Worm (Caenorhabditis elegans) whole organism, L4/young adult: ENCODE measurements around the gene lys-10.

Source experiments
- W03F9.2 ChIP-seq: fragments of 150-350 bp; optimal IDR thresholded peaks from 2 replicates; lab custom pipeline; 2014; ENCODE audit warnings: missing biosample characterization, missing genetic modification characterization
- dao-5 ChIP-seq: sonication (generic microtip); optimal IDR thresholded peaks from 2 replicates; lab custom pipeline; 2016; ENCODE audit warnings: missing genotype, missing genetic modification characterization, moderate library complexity, missing compliant biosample characterization
- him-1 ChIP-seq: sonication (generic microtip); optimal IDR thresholded peaks from 2 replicates; lab custom pipeline; 2016; ENCODE audit warnings: missing genotype, missing genetic modification reagents, missing genetic modification characterization, missing compliant biosample characterization

The lys-10 gene

DNA sequence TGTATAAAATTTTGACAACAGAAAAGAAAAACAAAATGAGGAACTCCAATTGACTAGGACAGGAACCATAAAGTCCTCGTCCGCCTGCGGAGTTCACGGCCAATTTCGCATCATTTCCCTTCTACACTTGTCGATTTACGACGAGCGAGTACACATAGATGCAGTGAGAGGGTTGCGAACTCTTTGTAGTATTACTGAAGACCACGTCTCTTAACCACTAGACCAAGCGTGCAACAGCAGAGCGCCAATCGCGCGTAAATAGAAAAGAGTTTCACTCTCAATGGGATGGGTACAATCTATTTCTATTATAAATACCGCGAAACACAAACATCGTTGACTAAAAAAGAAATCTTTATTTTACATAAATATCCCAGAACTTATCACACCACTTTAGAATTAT, 42.8 kb downstream of the lys-10 start:
- TF ChIP-seq him-1 (tag; lab: Kevin White, UChicago): peak; percentile 48
- TF ChIP-seq W03F9.2: peak; percentile 70
- no peak for TF ChIP-seq dao-5 (tag; lab: Kevin White, UChicago)

- TF ChIP-seq dao-5 (tag; lab: Kevin White, UChicago): no peak
- no peak for TF ChIP-seq W03F9.2
- TF ChIP-seq him-1 (tag; lab: Kevin White, UChicago): no peak
Observed at ce11 chrIV:8376923-8377322, 44.3 kb downstream of the lys-10 start.

DNA sequence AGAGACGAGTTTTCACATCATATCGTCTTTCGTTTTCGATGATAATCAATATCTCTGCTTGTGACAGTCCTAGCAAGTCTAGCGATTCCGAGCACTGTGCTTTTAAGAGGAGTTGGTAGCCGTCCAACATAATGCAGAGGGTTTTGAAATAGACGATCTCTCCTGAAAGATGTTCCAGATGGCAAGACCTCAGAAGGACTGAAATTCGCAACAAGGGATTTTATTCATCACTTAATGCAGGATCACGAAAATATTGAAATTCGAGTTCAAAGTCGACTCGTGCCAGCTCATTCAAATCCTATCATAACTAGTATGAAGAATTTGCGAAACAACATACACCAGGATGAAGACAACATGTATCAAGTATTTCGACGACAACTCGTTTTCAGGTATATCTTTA, 44.9 kb downstream of the lys-10 start, which contains the start of gene D2096.7:
Gene D2096.7 (minus strand): TSS at position 130 of the 400 bp plus-strand sequence.
- TF ChIP-seq dao-5 (tag; lab: Kevin White, UChicago) (peak; percentile 26), him-1 (tag; lab: Kevin White, UChicago) (no peak)

ce11 chrIV:8378280-8378679, 45.7 kb downstream of the lys-10 start:
- TF ChIP-seq dao-5 (tag; lab: Kevin White, UChicago): no peak
- no peak for TF ChIP-seq him-1 (tag; lab: Kevin White, UChicago)
- no peak for TF ChIP-seq W03F9.2

ce11 chrIV:8379278-8379677, 46.7 kb downstream of the lys-10 start, which contains the start of gene nap-1:
nap-1 (minus strand) TSS chrIV:8379319.
- TF ChIP-seq him-1 (tag; lab: Kevin White, UChicago) (no peak), W03F9.2 (peak; percentile 89)

- TF ChIP-seq him-1 (tag; lab: Kevin White, UChicago) (no peak), dao-5 (tag; lab: Kevin White, UChicago) (no peak), W03F9.2 (no peak)
Observed at ce11 chrIV:8379683-8380082, 47.1 kb downstream of the lys-10 start, which contains the start of gene praf-3. praf-3 (plus strand) TSS chrIV:8379983.

- TF ChIP-seq dao-5 (tag; lab: Kevin White, UChicago): no peak
- no peak for TF ChIP-seq him-1 (tag; lab: Kevin White, UChicago)
- no peak for TF ChIP-seq W03F9.2
Observed at ce11 chrIV:8380266-8380850, 47.7 kb downstream of the lys-10 start.

DNA sequence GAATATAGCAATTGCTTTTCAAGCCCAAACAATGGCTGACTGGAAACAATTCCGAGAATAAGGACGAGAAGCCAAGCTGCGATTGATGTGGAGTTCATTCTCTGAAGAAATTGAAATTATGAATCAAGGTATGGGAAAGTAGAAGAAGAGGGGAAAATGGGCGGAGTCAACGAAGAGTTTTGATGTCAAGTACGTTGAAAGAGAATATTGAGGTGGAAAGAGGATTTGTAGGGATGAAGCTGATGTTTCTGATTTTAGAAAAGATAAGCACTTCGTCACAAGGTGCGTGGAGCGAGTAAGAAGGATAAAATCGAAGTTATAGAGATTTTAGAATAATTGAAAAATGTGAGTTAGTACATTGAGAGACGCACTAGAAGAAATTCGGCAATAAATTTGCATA, 50.1 kb downstream of the lys-10 start, which contains the start of gene D2096.9:
Gene D2096.9 (minus strand): TSS at position 101 of the 400 bp plus-strand sequence.
- TF ChIP-seq him-1 (tag; lab: Kevin White, UChicago) (no peak), W03F9.2 (no peak), dao-5 (tag; lab: Kevin White, UChicago) (no peak)
